Fruit fly (Drosophila melanogaster) whole organism, adult: ENCODE measurements around the gene Tbh.

ENCODE experiments used
- CG11617 ChIP-seq: fragments of 200-800 bp; sonication (Bioruptor generic); optimal IDR thresholded peaks from 2 replicates; lab custom pipeline; 2017; ENCODE audit warnings: mild to moderate bottlenecking, missing biosample characterization, missing genetic modification reagents, missing genetic modification characterization
- CG12768 ChIP-seq: fragments of 200-800 bp; sonication (Bioruptor generic); optimal IDR thresholded peaks from 2 replicates; lab custom pipeline; 2017; ENCODE audit warnings: missing biosample characterization, missing genetic modification characterization, mild to moderate bottlenecking, moderate library complexity, missing genetic modification reagents
- CG14711 ChIP-seq: fragments of 200-800 bp; sonication (Bioruptor generic); optimal IDR thresholded peaks from 2 replicates; lab custom pipeline; 2018; ENCODE audit warnings: missing biosample characterization, mild to moderate bottlenecking, missing genetic modification characterization, moderate library complexity
- CG1620 ChIP-seq: fragments of 200-800 bp; sonication (Bioruptor generic); optimal IDR thresholded peaks from 2 replicates; lab custom pipeline; 2016; ENCODE audit warnings: missing biosample characterization, missing genetic modification characterization
- CG33017 ChIP-seq: fragments of 200-800 bp; sonication (Bioruptor generic); optimal IDR thresholded peaks from 2 replicates; lab custom pipeline; 2018; ENCODE audit warnings: missing biosample characterization, mild to moderate bottlenecking, missing genetic modification characterization, moderate library complexity
- CG5204 ChIP-seq: fragments of 200-800 bp; sonication (Bioruptor generic); optimal IDR thresholded peaks from 2 replicates; lab custom pipeline; 2016; ENCODE audit warnings: missing biosample characterization, missing genetic modification characterization
- CG7045 ChIP-seq: fragments of 200-800 bp; sonication (Bioruptor generic); optimal IDR thresholded peaks from 2 replicates; lab custom pipeline; 2017; ENCODE audit warnings: missing biosample characterization, mild to moderate bottlenecking, missing genetic modification characterization
- CG7101 ChIP-seq: fragments of 200-800 bp; sonication (Bioruptor generic); optimal IDR thresholded peaks from 2 replicates; lab custom pipeline; 2018; ENCODE audit warnings: missing biosample characterization, mild to moderate bottlenecking, missing genetic modification characterization, moderate library complexity
- Clk ChIP-seq: fragments of 200-800 bp; sonication (Bioruptor generic); optimal IDR thresholded peaks from 2 replicates; lab custom pipeline; 2017; ENCODE audit warnings: missing biosample characterization, missing genetic modification characterization
- Crg-1 ChIP-seq: fragments of 200-800 bp; sonication (Bioruptor generic); optimal IDR thresholded peaks from 2 replicates; lab custom pipeline; 2016; ENCODE audit warnings: missing biosample characterization, missing genetic modification characterization
- Hr96 ChIP-seq: fragments of 200-800 bp; sonication (Bioruptor generic); optimal IDR thresholded peaks from 2 replicates; lab custom pipeline; 2016; ENCODE audit warnings: missing biosample characterization, missing genetic modification characterization
- Mnt ChIP-seq: fragments of 200-800 bp; sonication (Bioruptor generic); optimal IDR thresholded peaks from 2 replicates; lab custom pipeline; 2016; ENCODE audit warnings: missing biosample characterization, mild to moderate bottlenecking, missing genetic modification characterization
- bab1 ChIP-seq: fragments of 200-800 bp; sonication (Bioruptor generic); optimal IDR thresholded peaks from 3 replicates; lab custom pipeline; 2019; ENCODE audit warnings: missing biosample characterization, mild to moderate bottlenecking, missing genetic modification characterization, moderate library complexity
- cic ChIP-seq: fragments of 200-800 bp; sonication (Bioruptor generic); optimal IDR thresholded peaks from 2 replicates; lab custom pipeline; 2017; ENCODE audit warnings: missing biosample characterization, mild to moderate bottlenecking, missing genetic modification characterization, moderate library complexity
- cnc ChIP-seq, 2 experiments: fragments of >200 bp; optimal IDR thresholded peaks; 2 replicates each; lab custom pipeline; 2017
- kay ChIP-seq: fragments of 200-800 bp; sonication (Bioruptor generic); peaks from one replicate; lab custom pipeline; 2016; ENCODE audit warnings: missing biosample characterization, missing genetic modification characterization, borderline replicate concordance
- ovo ChIP-seq: fragments of 200-800 bp; sonication (Bioruptor generic); optimal IDR thresholded peaks from 2 replicates; lab custom pipeline; 2016; ENCODE audit warnings: missing biosample characterization, missing genetic modification characterization
- pad ChIP-seq: fragments of 200-800 bp; sonication (Bioruptor generic); optimal IDR thresholded peaks from 3 replicates; lab custom pipeline; 2017; ENCODE audit warnings: missing biosample characterization, missing genetic modification characterization, mild to moderate bottlenecking, moderate library complexity, missing genetic modification reagents
- tj ChIP-seq: fragments of 200-800 bp; sonication (Bioruptor generic); optimal IDR thresholded peaks from 3 replicates; lab custom pipeline; 2017; ENCODE audit warnings: missing biosample characterization, mild to moderate bottlenecking, missing genetic modification characterization, moderate library complexity
- toe ChIP-seq: fragments of 200-800 bp; sonication (Bioruptor generic); optimal IDR thresholded peaks from 2 replicates; lab custom pipeline; 2016; ENCODE audit warnings: missing biosample characterization, missing genetic modification characterization

Tbh gene

DNA sequence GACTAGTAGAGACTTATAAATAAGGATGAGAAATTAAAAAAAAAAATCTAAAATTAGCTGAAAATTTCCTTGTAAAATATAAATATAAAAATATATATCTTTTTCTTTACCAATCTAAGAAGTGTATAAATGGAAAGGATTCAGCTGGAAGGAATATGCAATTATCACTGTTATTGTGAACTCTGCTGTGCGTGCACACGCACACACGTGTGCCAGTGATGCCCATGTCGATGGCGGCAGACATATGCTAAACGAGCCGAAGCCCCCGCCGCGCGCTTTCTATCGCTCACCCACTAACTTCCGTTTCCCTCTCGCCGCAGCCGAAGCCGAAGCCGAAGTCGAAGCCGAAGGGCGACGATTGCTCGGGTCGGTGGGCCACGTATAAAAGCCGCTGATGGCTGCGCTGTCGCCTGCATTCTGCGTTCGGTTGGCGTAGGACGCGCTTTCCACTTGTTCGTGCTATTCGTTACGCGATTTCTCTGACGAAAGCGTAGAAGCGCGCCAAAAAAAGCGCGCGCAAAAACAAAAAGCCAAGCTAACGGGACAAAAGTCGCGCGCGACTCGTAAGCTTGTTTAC is at the start of gene Tbh:
TSS of gene Tbh (plus strand) at position 527 of the 577 bp plus-strand sequence.
- no peak for TF ChIP-seq CG11617 (GFP tag; lab: Kevin White, UChicago)
- TF ChIP-seq ovo (GFP tag; lab: Kevin White, UChicago): no peak
- TF ChIP-seq Clk (GFP tag; lab: Kevin White, UChicago): no peak
- TF ChIP-seq CG33017: no peak
- TF ChIP-seq CG12768 (GFP tag; lab: Kevin White, UChicago): no peak

DNA sequence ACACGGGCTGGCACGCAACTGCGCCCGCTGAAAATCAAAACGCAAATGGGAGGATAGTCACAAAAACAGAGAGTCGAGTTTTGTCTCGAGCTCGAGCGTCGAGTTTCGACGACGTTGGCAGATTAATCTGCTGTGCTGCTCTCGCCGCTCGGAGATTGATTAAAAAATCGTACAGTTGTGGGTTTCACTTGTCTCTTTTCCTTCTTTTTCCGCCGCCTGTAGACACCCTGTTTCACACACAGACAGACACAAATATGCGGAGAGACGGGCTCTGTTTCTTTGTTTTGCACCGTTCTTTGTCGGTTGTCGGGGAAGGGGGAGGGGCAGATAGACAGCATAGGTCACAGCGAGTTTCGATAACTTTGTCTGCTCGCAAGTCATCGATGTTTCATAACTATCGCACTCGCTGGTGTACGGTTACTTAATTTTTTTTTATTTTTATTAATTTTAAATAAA is 48.6 kb upstream of the Tbh start, which contains the start of gene orion:
TSS of gene orion (minus strand) at position 51 of the 456 bp plus-strand sequence.
- TF ChIP-seq ovo (GFP tag; lab: Kevin White, UChicago) (peak; percentile 6), CG14711 (tag; lab: Kevin White, UChicago) (peak; percentile 6), CG33017 (no peak), pad (GFP tag; lab: Kevin White, UChicago) (peak; percentile 91), cic (no peak), Mnt (GFP tag; lab: Kevin White, UChicago) (peak; percentile 16), Crg-1 (GFP tag; lab: Kevin White, UChicago) (no peak), CG11617 (GFP tag; lab: Kevin White, UChicago) (peak; percentile 27), bab1 (GFP tag; lab: Kevin White, UChicago) (peak; percentile 76), Clk (GFP tag; lab: Kevin White, UChicago) (no peak), tj (GFP tag; lab: Kevin White, UChicago) (peak; percentile 95), Hr96 (GFP tag; lab: Kevin White, UChicago) (no peak)

dm6 chrX:7955890-7956289 is 39.6 kb upstream of the Tbh start, which contains the start of the genes CG15332 and CG15330:
Gene CG15332 (minus strand): TSS chrX:7955990.
Gene CG15330 (plus strand): TSS chrX:7956064.
- TF ChIP-seq CG12768 (GFP tag; lab: Kevin White, UChicago): no peak
- TF ChIP-seq CG33017: no peak
- no peak for TF ChIP-seq pad (GFP tag; lab: Kevin White, UChicago)
- TF ChIP-seq CG11617 (GFP tag; lab: Kevin White, UChicago): no peak
- TF ChIP-seq Clk (GFP tag; lab: Kevin White, UChicago): no peak
- TF ChIP-seq Hr96 (GFP tag; lab: Kevin White, UChicago): no peak
- no peak for TF ChIP-seq ovo (GFP tag; lab: Kevin White, UChicago)
- TF ChIP-seq CG1620 (GFP tag; lab: Kevin White, UChicago): no peak
- TF ChIP-seq Crg-1 (GFP tag; lab: Kevin White, UChicago): no peak
- no peak for TF ChIP-seq cnc (optimal IDR thresholded peaks at IDR 0.05; lab: Kevin White, UChicago)
- no peak for TF ChIP-seq Mnt (GFP tag; lab: Kevin White, UChicago)
- TF ChIP-seq CG7045 (GFP tag; lab: Kevin White, UChicago): no peak
- TF ChIP-seq bab1 (GFP tag; lab: Kevin White, UChicago): no peak
- no peak for TF ChIP-seq tj (GFP tag; lab: Kevin White, UChicago)
- no peak for TF ChIP-seq CG14711 (tag; lab: Kevin White, UChicago)
- TF ChIP-seq toe (GFP tag; lab: Kevin White, UChicago): no peak
- no peak for TF ChIP-seq CG5204 (GFP tag; lab: Kevin White, UChicago)
- no peak for TF ChIP-seq kay (GFP tag; lab: Kevin White, UChicago)

DNA sequence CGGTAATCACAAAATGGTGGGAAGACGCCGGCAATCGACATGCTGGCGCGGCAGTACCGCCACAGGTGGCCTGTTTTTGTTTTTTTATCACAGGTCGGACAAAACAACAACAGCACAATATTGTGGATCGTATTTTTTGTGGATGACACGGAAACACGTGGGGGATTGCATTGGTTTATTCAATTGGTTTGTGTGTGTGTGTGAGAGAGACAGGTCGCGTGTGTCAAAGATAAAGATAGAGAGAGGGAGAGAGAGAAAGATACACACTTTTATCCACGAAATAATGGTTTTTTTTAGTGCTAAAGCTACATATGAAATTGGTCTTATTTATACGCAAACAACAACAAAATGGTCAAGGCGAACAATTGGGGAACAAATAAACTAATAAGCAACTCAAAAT is 36.5 kb upstream of the Tbh start:
- TF ChIP-seq Mnt (GFP tag; lab: Kevin White, UChicago): peak; percentile 70
- no peak for TF ChIP-seq CG1620 (GFP tag; lab: Kevin White, UChicago)

- TF ChIP-seq cic (no peak), CG5204 (GFP tag; lab: Kevin White, UChicago) (no peak), Clk (GFP tag; lab: Kevin White, UChicago) (no peak), CG14711 (tag; lab: Kevin White, UChicago) (no peak), CG11617 (GFP tag; lab: Kevin White, UChicago) (no peak), ovo (GFP tag; lab: Kevin White, UChicago) (peak; percentile 70), CG12768 (GFP tag; lab: Kevin White, UChicago) (no peak), Hr96 (GFP tag; lab: Kevin White, UChicago) (no peak), pad (GFP tag; lab: Kevin White, UChicago) (no peak)
Observed at dm6 chrX:7959512-7959911, 36.0 kb upstream of the Tbh start.

- no peak for TF ChIP-seq CG1620 (GFP tag; lab: Kevin White, UChicago)
- TF ChIP-seq CG33017: no peak
- TF ChIP-seq kay (GFP tag; lab: Kevin White, UChicago): no peak
- no peak for TF ChIP-seq Mnt (GFP tag; lab: Kevin White, UChicago)
- TF ChIP-seq CG5204 (GFP tag; lab: Kevin White, UChicago): no peak
- no peak for TF ChIP-seq bab1 (GFP tag; lab: Kevin White, UChicago)
- TF ChIP-seq pad (GFP tag; lab: Kevin White, UChicago): no peak
- TF ChIP-seq cnc (optimal IDR thresholded peaks at IDR 0.05; lab: Kevin White, UChicago): no peak
- no peak for TF ChIP-seq CG14711 (tag; lab: Kevin White, UChicago)
Observed at dm6 chrX:7960988-7961387, 34.5 kb upstream of the Tbh start.

- TF ChIP-seq ovo (GFP tag; lab: Kevin White, UChicago) (no peak), CG11617 (GFP tag; lab: Kevin White, UChicago) (no peak), bab1 (GFP tag; lab: Kevin White, UChicago) (no peak), tj (GFP tag; lab: Kevin White, UChicago) (no peak), CG7045 (GFP tag; lab: Kevin White, UChicago) (no peak), CG1620 (GFP tag; lab: Kevin White, UChicago) (no peak), CG7101 (tag; lab: Kevin White, UChicago) (no peak), Clk (GFP tag; lab: Kevin White, UChicago) (no peak), toe (GFP tag; lab: Kevin White, UChicago) (no peak), CG33017 (no peak), CG5204 (GFP tag; lab: Kevin White, UChicago) (no peak), Mnt (GFP tag; lab: Kevin White, UChicago) (no peak), CG14711 (tag; lab: Kevin White, UChicago) (no peak), pad (GFP tag; lab: Kevin White, UChicago) (no peak)
Observed at dm6 chrX:7963724-7964123, 31.8 kb upstream of the Tbh start, which contains the start of gene sn. Gene sn (plus strand): TSS chrX:7964024.
